Worm (Caenorhabditis elegans): ENCODE data around the gene ZK643.6.

Gene ZK643.6

ce11 chrIII:8937571-8937970, 23.0 kb downstream of the ZK643.6 start (continued):
- TF ChIP-seq php-3 (GFP tag; IDR thresholded peaks at IDR 0.05): no peak; the same call in 1 of the 2 replicates
- no peak for TF ChIP-seq aly-2 (tag; optimal IDR thresholded peaks at IDR 0.05)
- TF ChIP-seq ctbp-1 (GFP tag; IDR thresholded peaks at IDR 0.05): peak; percentile 89
- TF ChIP-seq spr-3 (GFP tag; optimal IDR thresholded peaks at IDR 0.05): peak; percentile 30
- no peak for TF ChIP-seq daf-8 (GFP tag; IDR thresholded peaks at IDR 0.05)
- peak; percentile 10 for TF ChIP-seq nhr-11 (tag; optimal IDR thresholded peaks at IDR 0.05)
- no peak for TF ChIP-seq lin-15B (tag; optimal IDR thresholded peaks at IDR 0.05)
- no peak for TF ChIP-seq fos-1 (tag; optimal IDR thresholded peaks at IDR 0.05)
- no peak for TF ChIP-seq tag-97 (GFP tag; IDR thresholded peaks at IDR 0.05)
- TF ChIP-seq jun-1 (tag; optimal IDR thresholded peaks at IDR 0.05): peak; percentile 21
- TF ChIP-seq lin-13 (GFP tag; optimal IDR thresholded peaks at IDR 0.05): peak; percentile 73
- peak; percentile 72 for TF ChIP-seq duxl-1 (tag; optimal IDR thresholded peaks at IDR 0.05; ENCODE audit: poor library complexity)
- TF ChIP-seq lin-38 (GFP tag; IDR thresholded peaks at IDR 0.05): no peak; the same call in 1 of the 2 replicates
- TF ChIP-seq ces-1 (GFP tag; optimal IDR thresholded peaks at IDR 0.05): no peak
- TF ChIP-seq nhr-237 (tag; optimal IDR thresholded peaks at IDR 0.05): no peak
- TF ChIP-seq Y5F2A.4 (GFP tag; optimal IDR thresholded peaks at IDR 0.05): peak; percentile 77
- TF ChIP-seq ama-1 (optimal IDR thresholded peaks at IDR 0.05): no peak
- peak; percentile 73 for TF ChIP-seq F49E8.2 (tag; optimal IDR thresholded peaks at IDR 0.05; ENCODE audit: borderline replicate concordance)
- TF ChIP-seq hmg-1.1 (GFP tag; IDR thresholded peaks at IDR 0.05): peak; percentile 93
- TF ChIP-seq arid-1 (GFP tag; conservative IDR thresholded peaks at IDR 0.05): peak; percentile 87
- TF ChIP-seq mes-2 (tag; optimal IDR thresholded peaks at IDR 0.05; ENCODE audit: poor library complexity, severe bottlenecking): peak; percentile 90
- TF ChIP-seq nhr-41 (GFP tag; IDR thresholded peaks at IDR 0.05): peak; percentile 91
- TF ChIP-seq madf-9 (GFP tag; conservative IDR thresholded peaks at IDR 0.05): peak; percentile 65; the same call in 1 of the 2 replicates
- peak; percentile 21; the same call in 1 of the 2 replicates for TF ChIP-seq Y105C5A.15 (GFP tag; IDR thresholded peaks at IDR 0.05)
- TF ChIP-seq dpl-1 (GFP tag; optimal IDR thresholded peaks at IDR 0.05): no peak
- TF ChIP-seq nhr-6 (tag; optimal IDR thresholded peaks at IDR 0.05): no peak
- no peak for TF ChIP-seq lin-1 (GFP tag; IDR thresholded peaks at IDR 0.05)
- TF ChIP-seq ztf-7 (tag; optimal IDR thresholded peaks at IDR 0.05): peak; percentile 46
- TF ChIP-seq F26F4.8 (GFP tag; conservative IDR thresholded peaks at IDR 0.05): peak; percentile 71; the same call in 1 of the 2 replicates
- TF ChIP-seq ZK546.5 (tag; optimal IDR thresholded peaks at IDR 0.05): no peak
- no peak for TF ChIP-seq zip-11 (GFP tag; IDR thresholded peaks at IDR 0.05)
- peak; percentile 88 for TF ChIP-seq rbr-2 (tag; optimal IDR thresholded peaks at IDR 0.05)
- no peak for TF ChIP-seq nhr-10 (tag; optimal IDR thresholded peaks at IDR 0.05)
- TF ChIP-seq tra-1 (GFP tag; IDR thresholded peaks at IDR 0.05): peak; percentile 71
- TF ChIP-seq ceh-82 (tag; optimal IDR thresholded peaks at IDR 0.05): no peak
- peak; percentile 75 for TF ChIP-seq mxl-3 (GFP tag; optimal IDR thresholded peaks at IDR 0.05)
- peak; percentile 78 to 89 for TF ChIP-seq daf-16 (GFP tag; optimal IDR thresholded peaks at IDR 0.05)
- TF ChIP-seq daf-16 (tag; optimal IDR thresholded peaks at IDR 0.05): no peak
- TF ChIP-seq unc-39 (tag; optimal IDR thresholded peaks at IDR 0.05): no peak
- TF ChIP-seq T26A8.4 (GFP tag; IDR thresholded peaks at IDR 0.05): no peak
- no peak; the same call in 1 of the 2 replicates for TF ChIP-seq egl-43 (GFP tag; IDR thresholded peaks at IDR 0.05)
- no peak for TF ChIP-seq ceh-28 (tag; optimal IDR thresholded peaks at IDR 0.05)
- peak; percentile 63; the same call in 1 of the 2 replicates for TF ChIP-seq D1046.2 (GFP tag; IDR thresholded peaks at IDR 0.05)
- TF ChIP-seq ceh-44 (GFP tag; IDR thresholded peaks at IDR 0.05): peak; percentile 74; the same call in 1 of the 2 replicates
- TF ChIP-seq pqm-1 (tag; optimal IDR thresholded peaks at IDR 0.05): no peak
- peak; percentile 54 for TF ChIP-seq nhr-25 (tag; optimal IDR thresholded peaks at IDR 0.05; ENCODE audit: borderline replicate concordance, insufficient read depth)
- TF ChIP-seq nhr-77 (tag; optimal IDR thresholded peaks at IDR 0.05): peak; percentile 58
- peak; percentile 80 for TF ChIP-seq dmd-6 (GFP tag; IDR thresholded peaks at IDR 0.05)
- TF ChIP-seq Y75B8A.6 (GFP tag; IDR thresholded peaks at IDR 0.05): peak; percentile 88; the same call in 1 of the 2 replicates
- no peak for TF ChIP-seq zfp-2 (tag; optimal IDR thresholded peaks at IDR 0.05)
- no peak for TF ChIP-seq skn-1 (tag; optimal IDR thresholded peaks at IDR 0.05)
- peak; percentile 25 to 67 for TF ChIP-seq hif-1 (tag; optimal IDR thresholded peaks at IDR 0.05)

All from whole organism, L4 larva.